Worm (Caenorhabditis elegans) whole organism, L4 larva: ENCODE results near the gene set-16.

Experiments used
- T26A8.4 ChIP-seq: fragments of 200-800 bp; sonication (Bioruptor generic); IDR thresholded peaks from 2 replicates; pipeline ENCODE4 v1.3.6; 2022; ENCODE audit warnings: missing genetic modification characterization, missing compliant biosample characterization
- aha-1 ChIP-seq: fragments of 150-350 bp; peaks from one replicate; lab custom pipeline; 2014; ENCODE audit warnings: missing biosample characterization, missing genetic modification characterization
- ceh-32 ChIP-seq: sonication (generic microtip); optimal IDR thresholded peaks from 2 replicates; lab custom pipeline; 2016; ENCODE audit warnings: mild to moderate bottlenecking, missing genetic modification characterization, missing compliant biosample characterization; ENCODE audit not compliant: poor library complexity
- ceh-62 ChIP-seq: sonication (generic microtip); optimal IDR thresholded peaks from 2 replicates; lab custom pipeline; 2017; ENCODE audit warnings: missing biosample characterization, missing genetic modification characterization
- ceh-82 ChIP-seq: sonication (generic microtip); optimal IDR thresholded peaks from 2 replicates; lab custom pipeline; 2017; ENCODE audit warnings: missing biosample characterization, missing genetic modification characterization
- ces-1 ChIP-seq: fragments of 150-350 bp; sonication (generic microtip); optimal IDR thresholded peaks from 4 replicates; lab custom pipeline; 2014; ENCODE audit warnings: missing biosample characterization, missing genetic modification reagents, missing genetic modification characterization
- daf-16 ChIP-seq, 3 experiments: sonication (generic microtip); optimal IDR thresholded peaks; 2 replicates each; lab custom pipeline; 2016 to 2017; ENCODE audit warnings: missing genetic modification characterization in 3 of 3, missing genetic modification reagents in 3 of 3, mild to moderate bottlenecking in 2 of 3, missing compliant biosample characterization in 2 of 3, missing biosample characterization in 1 of 3, moderate library complexity in 1 of 3
- dmd-6 ChIP-seq: fragments of 200-800 bp; sonication (Bioruptor generic); IDR thresholded peaks from 2 replicates; pipeline ENCODE4 v1.3.6; 2022; ENCODE audit warnings: missing genetic modification reagents, missing genetic modification characterization, missing compliant biosample characterization
- dpl-1 ChIP-seq: fragments of 150-350 bp; optimal IDR thresholded peaks from 2 replicates; lab custom pipeline; 2014; ENCODE audit warnings: missing biosample characterization, missing genetic modification reagents, missing genetic modification characterization
- dve-1 ChIP-seq: sonication (generic microtip); optimal IDR thresholded peaks from 2 replicates; lab custom pipeline; 2017; ENCODE audit warnings: antibody characterized with exemption, mild to moderate bottlenecking, missing genetic modification characterization, missing compliant biosample characterization; ENCODE audit not compliant: insufficient read depth
- egl-43 ChIP-seq: fragments of 200-800 bp; sonication (Bioruptor generic); IDR thresholded peaks from 2 replicates; pipeline ENCODE4 v1.3.6; 2022; ENCODE audit warnings: missing genetic modification reagents, missing genetic modification characterization, missing compliant biosample characterization
- hif-1 ChIP-seq, 2 experiments: sonication (generic microtip); optimal IDR thresholded peaks; 2 replicates each; lab custom pipeline; 2016 to 2017; ENCODE audit warnings: missing compliant biosample characterization in 2 of 2, missing genetic modification characterization in 2 of 2, missing genetic modification reagents in 2 of 2, missing genotype in 2 of 2, mild to moderate bottlenecking in 1 of 2
- hlh-11 ChIP-seq: fragments of 200-800 bp; sonication (Bioruptor generic); optimal IDR thresholded peaks from 2 replicates; lab custom pipeline; 2018; ENCODE audit warnings: mild to moderate bottlenecking, missing genetic modification characterization, missing compliant biosample characterization
- hlh-30 ChIP-seq: sonication (generic microtip); optimal IDR thresholded peaks from 2 replicates; lab custom pipeline; 2017; ENCODE audit warnings: antibody characterized with exemption, mild to moderate bottlenecking, missing genetic modification characterization, missing compliant biosample characterization; ENCODE audit not compliant: insufficient read depth
- lin-1 ChIP-seq: fragments of 200-800 bp; sonication (Bioruptor generic); IDR thresholded peaks from 2 replicates; pipeline ENCODE4 v1.3.6; 2022; ENCODE audit warnings: missing genetic modification reagents, missing genetic modification characterization, missing compliant biosample characterization
- lin-13 ChIP-seq: fragments of 150-350 bp; optimal IDR thresholded peaks from 2 replicates; lab custom pipeline; 2014; ENCODE audit warnings: missing biosample characterization, missing genetic modification reagents, missing genetic modification characterization
- lin-15B ChIP-seq: fragments of 150-350 bp; sonication (generic microtip); optimal IDR thresholded peaks from 3 replicates; lab custom pipeline; 2014; ENCODE audit warnings: missing biosample characterization, missing genetic modification characterization
- lin-38 ChIP-seq: fragments of 200-800 bp; sonication (Bioruptor generic); IDR thresholded peaks from 2 replicates; pipeline ENCODE4 v1.3.6; 2022; ENCODE audit warnings: missing genetic modification reagents, missing genetic modification characterization, missing compliant biosample characterization
- madf-9 ChIP-seq: fragments of 200-800 bp; sonication (Bioruptor generic); conservative IDR thresholded peaks from 2 replicates; pipeline ENCODE4 v1.3.6; 2022; ENCODE audit warnings: missing genetic modification reagents, missing genetic modification characterization, missing compliant biosample characterization
- mdl-1 ChIP-seq, 2 experiments: fragments of 150-350 bp in 1 of 2; sonication (generic microtip) in 1 of 2; optimal IDR thresholded peaks; 2 replicates each; lab custom pipeline; 2014 to 2017; ENCODE audit warnings: missing biosample characterization in 2 of 2, missing genetic modification characterization in 2 of 2
- mdt-29 ChIP-seq: fragments of 200-800 bp; sonication (Bioruptor generic); IDR thresholded peaks from 2 replicates; pipeline ENCODE4 v1.3.6; 2022; ENCODE audit warnings: missing genetic modification reagents, missing genetic modification characterization, missing compliant biosample characterization
- mep-1 ChIP-seq: fragments of 150-350 bp; sonication (generic microtip); optimal IDR thresholded peaks from 3 replicates; lab custom pipeline; 2014; ENCODE audit warnings: missing biosample characterization, missing genetic modification characterization
- mes-2 ChIP-seq: sonication (generic microtip); optimal IDR thresholded peaks from 2 replicates; lab custom pipeline; 2016; ENCODE audit warnings: missing genotype, mild to moderate bottlenecking, missing genetic modification characterization, missing compliant biosample characterization; ENCODE audit not compliant: poor library complexity, severe bottlenecking
- mxl-3 ChIP-seq: fragments of 200-800 bp; sonication (Bioruptor generic); optimal IDR thresholded peaks from 2 replicates; lab custom pipeline; 2018; ENCODE audit warnings: mild to moderate bottlenecking, missing genetic modification characterization, missing compliant biosample characterization
- nhr-10 ChIP-seq: fragments of 150-350 bp; optimal IDR thresholded peaks from 2 replicates; lab custom pipeline; 2014; ENCODE audit warnings: missing biosample characterization, missing genetic modification characterization
- nhr-102 ChIP-seq: sonication (generic microtip); optimal IDR thresholded peaks from 2 replicates; lab custom pipeline; 2016; ENCODE audit warnings: mild to moderate bottlenecking, missing genetic modification characterization, moderate library complexity, missing compliant biosample characterization
- nhr-28 ChIP-seq: fragments of 150-350 bp; optimal IDR thresholded peaks from 2 replicates; lab custom pipeline; 2014; ENCODE audit warnings: missing biosample characterization, missing genetic modification characterization
- nhr-42 ChIP-seq: fragments of 200-800 bp; sonication (Bioruptor generic); IDR thresholded peaks from 2 replicates; pipeline ENCODE4 v1.3.6; 2022; ENCODE audit warnings: missing genetic modification characterization, missing compliant biosample characterization
- nhr-48 ChIP-seq: sonication (generic microtip); optimal IDR thresholded peaks from 2 replicates; lab custom pipeline; 2016; ENCODE audit warnings: mild to moderate bottlenecking, missing genetic modification characterization, missing compliant biosample characterization
- nhr-76 ChIP-seq: fragments of 150-350 bp; optimal IDR thresholded peaks from 2 replicates; lab custom pipeline; 2014; ENCODE audit warnings: missing biosample characterization, missing genetic modification characterization
- nhr-77 ChIP-seq: fragments of 150-350 bp; optimal IDR thresholded peaks from 2 replicates; lab custom pipeline; 2014; ENCODE audit warnings: missing biosample characterization, missing genetic modification characterization
- pha-4 ChIP-seq, 2 experiments: fragments of 150-350 bp in 1 of 2; fragments of 200-800 bp in 1 of 2; sonication (Bioruptor generic) in 1 of 2; IDR thresholded peaks in 1 of 2; optimal IDR thresholded peaks in 1 of 2; 2 replicates each; pipeline versions ENCODE4 v1.3.6 to Lab custom; 2014 to 2022; ENCODE audit warnings: missing genetic modification characterization in 2 of 2, missing genetic modification reagents in 2 of 2, missing biosample characterization in 1 of 2, missing compliant biosample characterization in 1 of 2
- php-3 ChIP-seq: fragments of 200-800 bp; sonication (Bioruptor generic); IDR thresholded peaks from 2 replicates; pipeline ENCODE4 v1.3.6; 2022; ENCODE audit warnings: missing genetic modification reagents, missing genetic modification characterization, missing compliant biosample characterization
- pqm-1 ChIP-seq: sonication (generic microtip); optimal IDR thresholded peaks from 2 replicates; lab custom pipeline; 2017; ENCODE audit warnings: missing biosample characterization, missing genetic modification characterization
- skn-1 ChIP-seq: fragments of 150-350 bp; optimal IDR thresholded peaks from 2 replicates; lab custom pipeline; 2014; ENCODE audit warnings: missing biosample characterization, missing genetic modification characterization
- tra-1 ChIP-seq: fragments of 200-800 bp; sonication (Bioruptor generic); IDR thresholded peaks from 2 replicates; pipeline ENCODE4 v1.3.6; 2022; ENCODE audit warnings: missing genetic modification reagents, missing genetic modification characterization, missing compliant biosample characterization
- unc-62 ChIP-seq, 3 experiments: fragments of 150-350 bp in 1 of 3; sonication (generic microtip); optimal IDR thresholded peaks in 2 of 3; peaks in 1 of 3; 1 replicate in 1 of 3; 2 replicates in 2 of 3; lab custom pipeline; 2014 to 2017; ENCODE audit warnings: missing biosample characterization in 3 of 3, missing genetic modification characterization in 3 of 3, missing genetic modification reagents in 3 of 3, missing genotype in 1 of 3
- zfp-3 ChIP-seq: fragments of 200-800 bp; sonication (Bioruptor generic); conservative IDR thresholded peaks from 2 replicates; pipeline ENCODE4 v1.3.6; 2022; ENCODE audit warnings: missing genetic modification reagents, missing genetic modification characterization, missing compliant biosample characterization

Gene set-16

DNA sequence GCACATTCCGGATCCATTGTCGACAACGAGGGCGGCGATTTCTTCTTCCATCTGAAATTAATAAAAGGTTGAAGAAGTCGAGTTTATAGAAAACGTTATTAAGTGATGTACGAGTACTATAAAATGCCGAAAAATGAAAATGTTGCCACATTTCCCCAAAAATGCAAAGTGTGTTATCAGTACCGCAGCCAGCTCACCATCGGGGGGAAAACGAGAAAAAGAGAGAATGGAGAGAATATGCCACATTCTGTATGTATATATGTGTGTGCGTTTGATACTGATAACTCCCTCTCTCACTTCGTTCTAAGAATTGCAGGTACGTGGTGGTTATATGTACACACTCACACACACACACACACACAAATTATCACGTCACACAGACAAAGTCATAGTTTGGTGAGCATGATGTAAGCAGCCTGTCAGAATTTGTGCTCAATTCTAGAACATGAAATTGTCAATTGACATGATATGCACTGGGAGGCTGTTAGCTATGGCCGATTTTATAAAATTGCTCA is 37.6 kb upstream of the set-16 start, which contains the start of gene act-5:
Gene act-5, minus strand, starts transcription at position 51 of the 515 bp plus-strand sequence.
- peak; percentile 94 for TF ChIP-seq aha-1 (tag; lab: Kevin White, UChicago)
- TF ChIP-seq hif-1 (tag; optimal IDR thresholded peaks at IDR 0.05; lab: Kevin White, UChicago), result peak in 1 of 2 experiments; percentile 26
- TF ChIP-seq zfp-3 (GFP tag; lab: Robert Waterston, UW), result no peak
- TF ChIP-seq nhr-10 (tag; lab: Kevin White, UChicago), result peak; percentile 51
- TF ChIP-seq lin-1 (GFP tag; lab: Robert Waterston, UW), result 0 out of 2 replicates have a peak, but pooled peaks have one; percentile 39
- TF ChIP-seq nhr-48 (tag; lab: Kevin White, UChicago), result peak; percentile 69
- peak in 1 of 2 experiments; percentile 93 for TF ChIP-seq unc-62 (GFP tag; optimal IDR thresholded peaks at IDR 0.05 in 1 of 2; lab: Kevin White, UChicago)
- no peak for TF ChIP-seq unc-62 (tag; optimal IDR thresholded peaks at IDR 0.05; lab: Kevin White, UChicago)
- 0 out of 2 replicates have a peak, but pooled peaks have one; percentile 31 for TF ChIP-seq mdt-29 (GFP tag; lab: Robert Waterston, UW)
- TF ChIP-seq tra-1 (GFP tag; lab: Robert Waterston, UW), result peak; percentile 61; the same call in 1 of the 2 replicates
- peak; percentile 37 for TF ChIP-seq mxl-3
- no peak for TF ChIP-seq skn-1
- TF ChIP-seq madf-9 (GFP tag; lab: Robert Waterston, UW), result no peak
- TF ChIP-seq nhr-42, result no peak
- TF ChIP-seq nhr-77 (tag; lab: Kevin White, UChicago), result peak; percentile 77
- TF ChIP-seq pha-4 (GFP tag; IDR thresholded peaks at IDR 0.05; lab: Robert Waterston, UW), result no peak
- peak; percentile 6 for TF ChIP-seq pha-4 (tag; optimal IDR thresholded peaks at IDR 0.05; lab: Kevin White, UChicago)
- peak; percentile 53 for TF ChIP-seq hlh-30 (tag; lab: Kevin White, UChicago)
- peak; percentile 85 for TF ChIP-seq dmd-6
- peak; percentile 87 for TF ChIP-seq hlh-11 (tag; lab: Kevin White, UChicago)
- no peak for TF ChIP-seq ceh-32 (tag; lab: Kevin White, UChicago)
- peak; percentile 91 for TF ChIP-seq nhr-28 (tag; lab: Kevin White, UChicago)
- TF ChIP-seq lin-13 (GFP tag; lab: Kevin White, UChicago), result peak; percentile 14
- TF ChIP-seq pqm-1, result peak; percentile 91
- TF ChIP-seq dve-1 (tag; lab: Kevin White, UChicago), result peak; percentile 79
- no peak for TF ChIP-seq nhr-76 (tag; lab: Kevin White, UChicago)
- TF ChIP-seq nhr-102 (tag; lab: Kevin White, UChicago), result peak; percentile 74
- TF ChIP-seq mep-1 (tag; lab: Kevin White, UChicago), result peak; percentile 23
- TF ChIP-seq daf-16 (GFP tag; optimal IDR thresholded peaks at IDR 0.05; lab: Kevin White, UChicago), result peak in 1 of 2 experiments; percentile 15
- peak; percentile 90 for TF ChIP-seq daf-16 (tag; optimal IDR thresholded peaks at IDR 0.05; lab: Kevin White, UChicago)

ce11 chrIII:13606865-13607264 is 36.9 kb upstream of the set-16 start:
- TF ChIP-seq dve-1 (tag; lab: Kevin White, UChicago) (peak; percentile 23), egl-43 (GFP tag; lab: Robert Waterston, UW) (no peak), pqm-1 (peak; percentile 28), daf-16 (GFP tag; optimal IDR thresholded peaks at IDR 0.05; lab: Kevin White, UChicago) (no peak), daf-16 (tag; optimal IDR thresholded peaks at IDR 0.05; lab: Kevin White, UChicago) (peak; percentile 37)

DNA sequence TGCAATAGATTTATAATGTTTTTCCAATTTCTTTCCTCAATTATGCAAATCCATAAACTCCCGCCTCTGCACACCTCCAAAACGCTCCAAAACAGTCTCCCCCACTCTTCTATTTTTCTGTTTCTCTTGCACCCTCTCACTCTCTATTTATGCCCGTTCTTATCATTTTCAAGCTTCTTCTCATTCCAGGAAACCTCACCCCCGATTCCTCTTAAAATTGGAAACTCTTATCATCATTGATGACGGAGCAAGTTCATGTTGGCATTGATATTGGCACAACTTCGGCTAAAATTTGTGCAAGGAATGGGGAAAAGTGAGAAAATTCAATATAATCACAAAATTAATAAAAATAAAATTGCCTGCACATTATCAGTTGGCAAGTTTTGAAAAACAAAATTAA is 35.9 kb upstream of the set-16 start, which contains the start of gene shpk-1:
Gene shpk-1, plus strand, starts transcription at position 188 of the 400 bp plus-strand sequence.
- TF ChIP-seq lin-1 (GFP tag; lab: Robert Waterston, UW), result peak; percentile 37; the same call in 1 of the 2 replicates
- TF ChIP-seq nhr-28 (tag; lab: Kevin White, UChicago), result peak; percentile 86
- TF ChIP-seq lin-38 (GFP tag; lab: Robert Waterston, UW), result peak; percentile 13; the same call in 1 of the 2 replicates
- peak; percentile 83 for TF ChIP-seq hlh-11 (tag; lab: Kevin White, UChicago)
- TF ChIP-seq mes-2, result peak; percentile 43
- peak; percentile 54; the same call in 1 of the 2 replicates for TF ChIP-seq pha-4 (GFP tag; IDR thresholded peaks at IDR 0.05; lab: Robert Waterston, UW)
- TF ChIP-seq pha-4 (tag; optimal IDR thresholded peaks at IDR 0.05; lab: Kevin White, UChicago), result no peak
- peak in 1 of 2 experiments; percentile 32 for TF ChIP-seq daf-16 (GFP tag; optimal IDR thresholded peaks at IDR 0.05; lab: Kevin White, UChicago)
- peak; percentile 71 for TF ChIP-seq daf-16 (tag; optimal IDR thresholded peaks at IDR 0.05; lab: Kevin White, UChicago)
- TF ChIP-seq pqm-1, result peak; percentile 94
- peak; percentile 73 for TF ChIP-seq nhr-102 (tag; lab: Kevin White, UChicago)
- 0 out of 2 replicates have a peak, but pooled peaks have one; percentile 41 for TF ChIP-seq T26A8.4
- TF ChIP-seq dve-1 (tag; lab: Kevin White, UChicago), result peak; percentile 79
- TF ChIP-seq mdl-1 (tag; optimal IDR thresholded peaks at IDR 0.05; lab: Kevin White, UChicago), result no peak
- no peak for TF ChIP-seq ceh-82 (tag; lab: Kevin White, UChicago)
- TF ChIP-seq dpl-1 (GFP tag; lab: Kevin White, UChicago), result no peak
- no peak for TF ChIP-seq ceh-62 (tag; lab: Kevin White, UChicago)
- no peak for TF ChIP-seq ces-1 (GFP tag; lab: Kevin White, UChicago)
- peak; percentile 43 for TF ChIP-seq nhr-48 (tag; lab: Kevin White, UChicago)
- TF ChIP-seq nhr-77 (tag; lab: Kevin White, UChicago), result no peak
- TF ChIP-seq php-3, result peak; percentile 40; the same call in 1 of the 2 replicates
- TF ChIP-seq lin-15B, result no peak
- no peak for TF ChIP-seq hlh-30 (tag; lab: Kevin White, UChicago)
- peak; percentile 84 for TF ChIP-seq dmd-6
